Fruit fly (Drosophila melanogaster) Kc167 (cell line): ENCODE measurements around the gene CG3355.

Experiments used
- Sin3A ChIP-seq: fragments of >200 bp; optimal IDR thresholded peaks from 2 replicates; lab custom pipeline; 2018; ENCODE audit warnings: missing external identifiers
- h ChIP-seq: fragments of >200 bp; optimal IDR thresholded peaks from 3 replicates; lab custom pipeline; 2018; ENCODE audit warnings: missing external identifiers
- insv ChIP-seq: fragments of >200 bp; optimal IDR thresholded peaks from 3 replicates; lab custom pipeline; 2018; ENCODE audit warnings: missing external identifiers
- psq ChIP-seq: fragments of >200 bp; optimal IDR thresholded peaks from 2 replicates; lab custom pipeline; 2017; ENCODE audit warnings: missing external identifiers
- ttk ChIP-seq: sonication (Bioruptor generic); optimal IDR thresholded peaks from 2 replicates; lab custom pipeline; 2017; ENCODE audit warnings: missing external identifiers

DNA sequence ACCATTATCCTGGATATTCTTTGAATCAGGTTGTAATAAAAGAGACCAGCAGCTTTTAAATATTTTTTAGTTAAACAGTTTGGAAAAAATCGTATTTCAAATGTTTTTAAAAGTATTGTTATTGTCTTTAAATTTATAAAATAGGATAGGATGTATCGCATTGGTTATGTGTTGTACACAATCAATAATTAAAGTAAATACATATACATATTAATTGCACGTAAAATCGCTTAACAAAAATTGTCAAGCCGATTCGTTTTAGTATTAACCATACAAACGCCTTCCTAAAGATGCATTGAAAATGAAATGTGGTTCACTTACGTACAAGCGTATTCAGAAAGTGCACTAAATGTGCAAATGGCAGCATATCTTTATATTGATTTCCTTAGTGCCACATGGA lies 4.5 kb upstream of the CG3355 start, which contains the start of gene CG43798:
- no peak for TF ChIP-seq insv
- TF ChIP-seq psq (lab: Kevin White, UChicago) = no peak
- no peak for TF ChIP-seq ttk (lab: Kevin White, UChicago)
- TF ChIP-seq h (lab: Kevin White, UChicago) = no peak
- no peak for TF ChIP-seq Sin3A
